Worm (Caenorhabditis elegans) whole organism, midembryonic: Measurements from ENCODE around the gene C18B2.4.

Experiments
- T22C8.4 ChIP-seq: fragments of 200-800 bp; sonication (Bioruptor generic); IDR thresholded peaks from 2 replicates; pipeline ENCODE4 v1.3.6; 2022; ENCODE audit warnings: missing genetic modification characterization, missing compliant biosample characterization
- cog-1 ChIP-seq: sonication (generic microtip); optimal IDR thresholded peaks from 2 replicates; lab custom pipeline; 2016; ENCODE audit warnings: missing genetic modification characterization, missing compliant biosample characterization
- flt-1 ChIP-seq: fragments of 200-800 bp; sonication (Bioruptor generic); IDR thresholded peaks from 2 replicates; pipeline ENCODE4 v1.3.6; 2022; ENCODE audit warnings: missing genetic modification characterization, missing compliant biosample characterization
- klf-2 ChIP-seq: fragments of 200-800 bp; sonication (Bioruptor generic); conservative IDR thresholded peaks from 2 replicates; pipeline ENCODE4 v1.3.6; 2022; ENCODE audit warnings: missing genetic modification reagents, missing genetic modification characterization, missing compliant biosample characterization
- med-1 ChIP-seq: sonication (generic microtip); optimal IDR thresholded peaks from 2 replicates; lab custom pipeline; 2017; ENCODE audit warnings: missing genetic modification characterization, mild to moderate bottlenecking, missing compliant biosample characterization, antibody characterized with exemption, missing genetic modification reagents; ENCODE audit not compliant: insufficient read depth
- ref-1 ChIP-seq: fragments of 200-800 bp; sonication (Bioruptor generic); conservative IDR thresholded peaks from 2 replicates; pipeline ENCODE4 v1.3.6; 2022; ENCODE audit warnings: missing genetic modification reagents, missing genetic modification characterization, missing compliant biosample characterization
- tab-1 ChIP-seq: fragments of 200-800 bp; sonication (Bioruptor generic); IDR thresholded peaks from 2 replicates; pipeline ENCODE4 v1.3.6; 2022; ENCODE audit warnings: missing genetic modification characterization, missing compliant biosample characterization
- ztf-23 ChIP-seq: fragments of 200-800 bp; sonication (Bioruptor generic); IDR thresholded peaks from 2 replicates; pipeline ENCODE4 v1.3.6; 2022; ENCODE audit warnings: missing genetic modification reagents, missing genetic modification characterization, missing compliant biosample characterization
- ztf-29 ChIP-seq: fragments of 200-800 bp; sonication (Bioruptor generic); IDR thresholded peaks from 2 replicates; pipeline ENCODE4 v1.3.6; 2022; ENCODE audit warnings: missing genetic modification reagents, missing genetic modification characterization, missing compliant biosample characterization

DNA sequence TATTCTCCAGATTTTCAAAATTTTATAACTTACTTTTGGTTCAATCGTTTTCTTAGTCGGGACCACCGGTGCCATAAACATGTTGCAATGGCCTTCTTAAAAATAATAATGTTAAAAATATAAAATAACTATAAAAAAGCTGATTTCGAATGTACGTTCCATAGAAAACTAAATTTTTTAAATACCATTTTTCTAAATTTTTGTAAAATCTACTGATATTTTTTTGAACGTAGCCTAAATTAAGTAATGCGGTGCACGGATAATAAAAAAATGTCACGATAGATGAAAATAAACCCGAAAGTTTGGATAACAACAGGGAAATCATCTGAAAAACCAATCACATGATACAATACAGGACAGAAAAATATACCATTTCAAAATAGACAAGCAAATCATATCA, 32.1 kb downstream of the C18B2.4 start, which contains the start of gene T27A10.5:
- TF ChIP-seq tab-1 (GFP tag; lab: Robert Waterston, UW): no peak
- TF ChIP-seq ztf-29 (GFP tag; lab: Robert Waterston, UW): no peak
- TF ChIP-seq flt-1: no peak
- no peak for TF ChIP-seq cog-1 (tag; lab: Kevin White, UChicago)
- no peak for TF ChIP-seq ref-1 (GFP tag; lab: Robert Waterston, UW)
- TF ChIP-seq klf-2 (GFP tag; lab: Robert Waterston, UW): no peak
- TF ChIP-seq ztf-23 (GFP tag; lab: Robert Waterston, UW): no peak
- TF ChIP-seq T22C8.4 (GFP tag; lab: Robert Waterston, UW): no peak
- TF ChIP-seq med-1: no peak
